Worm (Caenorhabditis elegans): ENCODE data around the gene B0478.3.

The B0478.3 gene

DNA sequence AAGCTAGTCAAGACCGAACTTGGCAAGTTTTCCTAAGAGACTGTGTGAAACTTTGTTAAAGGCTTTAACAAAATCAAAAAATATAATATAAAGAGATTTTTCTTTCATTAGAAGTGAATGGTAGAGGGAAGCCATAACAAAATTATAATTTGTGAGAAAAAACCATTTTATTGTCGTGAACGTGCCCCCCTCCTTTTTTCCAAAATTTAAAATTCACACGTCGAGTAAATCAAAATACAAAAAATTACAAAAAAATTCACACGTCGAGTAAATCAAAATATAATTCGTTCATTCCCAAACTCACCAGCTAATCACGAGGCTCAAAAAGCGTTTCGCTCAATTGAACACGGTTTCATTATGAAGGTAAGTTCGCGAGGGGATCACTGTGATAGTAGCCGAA, 45.1 kb upstream of the B0478.3 start, which contains the start of gene C25A8.2:
C25A8.2 (plus strand) TSS at position 301 of the 400 bp plus-strand sequence.
- TF ChIP-seq R02D3.7 (tag; optimal IDR thresholded peaks at IDR 0.05) (no peak), lsy-12 (tag; optimal IDR thresholded peaks at IDR 0.05) (no peak), nfya-1 (tag; optimal IDR thresholded peaks at IDR 0.05; ENCODE audit: insufficient read depth) (no peak), skn-1 (tag; optimal IDR thresholded peaks at IDR 0.05) (no peak), zag-1 (tag; optimal IDR thresholded peaks at IDR 0.05) (no peak), nhr-76 (tag; optimal IDR thresholded peaks at IDR 0.05) (no peak)

DNA sequence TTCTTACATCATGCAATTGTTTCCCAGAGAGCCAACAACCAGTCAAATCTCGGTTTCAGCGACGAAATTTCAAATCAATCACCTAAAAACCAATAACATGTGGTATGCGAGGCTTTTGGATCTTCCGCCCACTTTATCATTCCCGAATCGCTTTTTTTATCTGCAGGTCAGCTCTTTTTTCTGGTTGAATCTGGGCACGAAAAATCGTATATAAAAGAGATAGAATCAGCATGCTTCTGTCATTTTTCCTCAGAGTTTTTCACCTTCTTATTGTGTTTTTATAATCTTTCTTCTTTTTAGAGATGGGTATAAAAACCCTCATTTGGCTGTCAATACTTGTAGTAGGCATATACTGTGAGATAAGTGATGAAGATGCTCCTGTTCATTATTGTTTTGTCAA, 38.9 kb upstream of the B0478.3 start, which contains the start of gene cht-3:
cht-3 (plus strand) TSS at position 301 of the 400 bp plus-strand sequence.
- TF ChIP-seq sea-2 (GFP tag; optimal IDR thresholded peaks at IDR 0.05) (no peak), unc-62 (GFP tag; optimal IDR thresholded peaks at IDR 0.05) (no peak), ztf-11 (tag; optimal IDR thresholded peaks at IDR 0.05) (no peak), nhr-76 (tag; optimal IDR thresholded peaks at IDR 0.05) (no peak), nhr-28 (tag; optimal IDR thresholded peaks at IDR 0.05) (no peak), lin-15B (tag; optimal IDR thresholded peaks at IDR 0.05) (no peak), ZK546.5 (tag; optimal IDR thresholded peaks at IDR 0.05) (no peak), fkh-2 (tag; optimal IDR thresholded peaks at IDR 0.05) (no peak), jun-1 (tag; optimal IDR thresholded peaks at IDR 0.05) (no peak), nhr-11 (tag; optimal IDR thresholded peaks at IDR 0.05) (no peak), zag-1 (tag; optimal IDR thresholded peaks at IDR 0.05) (no peak), egl-27 (tag; optimal IDR thresholded peaks at IDR 0.05) (no peak), daf-12 (tag; optimal IDR thresholded peaks at IDR 0.05) (no peak), mml-1 (tag; optimal IDR thresholded peaks at IDR 0.05) (no peak), nhr-25 (tag; optimal IDR thresholded peaks at IDR 0.05) (no peak), pha-4 (tag; optimal IDR thresholded peaks at IDR 0.05) (no peak), elt-1 (tag; optimal IDR thresholded peaks at IDR 0.05) (no peak), nhr-12 (tag; optimal IDR thresholded peaks at IDR 0.05) (no peak), ceh-16 (tag; optimal IDR thresholded peaks at IDR 0.05) (no peak), aly-2 (tag; optimal IDR thresholded peaks at IDR 0.05) (no peak)

DNA sequence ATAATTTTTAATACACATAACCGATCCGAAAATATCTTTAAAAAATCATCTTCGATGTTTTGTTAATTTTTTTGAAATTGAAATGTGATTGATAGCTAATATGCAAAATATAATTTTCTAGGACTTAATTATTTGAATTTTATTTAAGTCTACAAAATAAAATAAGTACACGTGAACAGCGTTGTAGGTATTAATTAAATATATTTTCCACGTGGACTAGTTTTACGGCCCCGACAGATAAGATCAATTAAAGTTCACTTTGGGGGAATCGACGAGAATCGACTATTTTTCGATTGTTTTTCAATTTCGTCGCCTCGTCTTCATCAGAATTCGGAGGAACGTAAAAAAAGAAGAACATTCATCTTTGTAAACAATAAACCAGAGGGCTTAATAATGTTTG, 34.8 kb upstream of the B0478.3 start, which contains the start of gene C25A8.5:
C25A8.5 (plus strand) TSS at position 301 of the 400 bp plus-strand sequence.
- no peak for TF ChIP-seq nhr-43 (tag; optimal IDR thresholded peaks at IDR 0.05; ENCODE audit: poor library complexity, severe bottlenecking)
- no peak for TF ChIP-seq nhr-76 (tag; optimal IDR thresholded peaks at IDR 0.05)
- no peak for TF ChIP-seq nhr-237 (tag; optimal IDR thresholded peaks at IDR 0.05)
- TF ChIP-seq nhr-23 (tag; optimal IDR thresholded peaks at IDR 0.05), result no peak
- TF ChIP-seq mdl-1 (tag; optimal IDR thresholded peaks at IDR 0.05), result no peak
- no peak for TF ChIP-seq lsy-12 (tag; optimal IDR thresholded peaks at IDR 0.05)
- no peak for TF ChIP-seq elt-3 (tag; optimal IDR thresholded peaks at IDR 0.05)
- no peak for TF ChIP-seq ztf-4 (tag; optimal IDR thresholded peaks at IDR 0.05)
- no peak for TF ChIP-seq pqm-1 (tag; optimal IDR thresholded peaks at IDR 0.05)
- no peak for TF ChIP-seq nhr-28 (tag; optimal IDR thresholded peaks at IDR 0.05)
- no peak for TF ChIP-seq eor-1 (tag; optimal IDR thresholded peaks at IDR 0.05)
- no peak for TF ChIP-seq ztf-11 (tag; optimal IDR thresholded peaks at IDR 0.05)
- TF ChIP-seq R02D3.7 (tag; optimal IDR thresholded peaks at IDR 0.05), result no peak
- no peak for TF ChIP-seq lin-39 (tag; optimal IDR thresholded peaks at IDR 0.05)

DNA sequence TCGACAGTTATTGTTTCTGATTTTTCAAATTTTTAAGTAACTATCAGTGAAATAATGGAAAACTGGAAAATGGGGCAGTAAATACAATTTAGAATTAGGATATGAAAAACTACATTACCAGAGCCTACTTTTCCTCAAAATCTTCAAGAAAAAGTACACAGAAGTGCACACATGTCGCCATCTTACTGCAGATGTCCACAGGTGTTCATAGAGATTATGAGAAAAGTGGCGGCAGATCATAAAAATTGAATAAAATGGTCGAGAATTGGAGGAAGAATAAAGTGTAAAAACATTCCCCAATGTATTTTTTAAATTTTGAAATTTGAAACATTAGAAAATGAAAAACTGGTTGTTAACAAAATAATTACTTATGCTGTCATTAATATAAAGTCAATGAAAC, 33.5 kb upstream of the B0478.3 start:
- TF ChIP-seq ztf-11 (tag; optimal IDR thresholded peaks at IDR 0.05) (no peak), nhr-25 (tag; optimal IDR thresholded peaks at IDR 0.05) (no peak), elt-1 (tag; optimal IDR thresholded peaks at IDR 0.05) (no peak), ceh-16 (tag; optimal IDR thresholded peaks at IDR 0.05) (no peak), nhr-23 (tag; optimal IDR thresholded peaks at IDR 0.05) (no peak), fkh-10 (GFP tag; optimal IDR thresholded peaks at IDR 0.05) (no peak), snpc-4 (tag; optimal IDR thresholded peaks at IDR 0.05) (no peak)

DNA sequence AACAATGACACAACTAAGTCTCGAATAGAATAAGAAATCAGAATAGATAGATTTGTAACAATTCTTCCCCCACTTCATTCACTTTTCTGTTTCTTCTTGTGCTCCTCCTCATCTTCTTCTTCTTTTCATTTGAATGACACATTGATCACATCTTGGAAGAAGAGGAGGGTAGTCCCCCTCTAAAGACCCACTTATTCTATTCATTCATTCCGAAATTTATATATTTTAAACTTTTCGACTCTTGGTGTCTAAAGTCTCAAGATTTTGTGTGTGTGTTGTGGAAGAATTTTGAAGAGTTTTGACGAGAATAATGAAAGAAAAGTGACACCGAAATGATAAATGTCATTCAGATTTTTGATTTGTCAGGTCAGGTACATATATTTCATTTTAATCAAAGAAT, 26.7 kb upstream of the B0478.3 start:
- no peak for TF ChIP-seq nhr-43 (tag; optimal IDR thresholded peaks at IDR 0.05; ENCODE audit: poor library complexity, severe bottlenecking)
- no peak for TF ChIP-seq jun-1 (tag; optimal IDR thresholded peaks at IDR 0.05)
- TF ChIP-seq lsy-12 (tag; optimal IDR thresholded peaks at IDR 0.05), result no peak

Measured in whole organism, L3 larva.